Fruit fly (Drosophila melanogaster): ENCODE measurements around the gene alpha-Est9.

dm6 chr3R:7474616-7475120 is 30.2 kb downstream of the alpha-Est9 start:
- TF ChIP-seq pad (GFP tag; optimal IDR thresholded peaks at IDR 0.05) (peak; percentile 82), CG7101 (tag; optimal IDR thresholded peaks at IDR 0.05) (peak; percentile 79), CG1620 (GFP tag; optimal IDR thresholded peaks at IDR 0.05) (peak; percentile 74), kay (GFP tag; ENCODE audit: borderline replicate concordance) (no peak), cic (GFP tag; optimal IDR thresholded peaks at IDR 0.05) (peak; percentile 91)
